Fruit fly (Drosophila melanogaster) whole organism, embryonic: ENCODE data around the gene CG10383.

Experiments
- Bgb ChIP-seq: fragments of 200-800 bp; sonication (Bioruptor generic); IDR thresholded peaks from 2 replicates; pipeline ENCODE4 v1.3.6; 2022; ENCODE audit warnings: missing biosample characterization, missing genetic modification characterization; ENCODE audit not compliant: partially characterized antibody
- CG10959 ChIP-seq: fragments of 200-800 bp; sonication (Bioruptor generic); IDR thresholded peaks from 2 replicates; pipeline ENCODE4 v1.3.6; 2022; ENCODE audit warnings: missing biosample characterization, missing genetic modification characterization
- CG12236 ChIP-seq: fragments of 200-800 bp; sonication (Bioruptor generic); optimal IDR thresholded peaks from 2 replicates; lab custom pipeline; 2016; ENCODE audit warnings: missing biosample characterization, missing genetic modification characterization
- CG14710 ChIP-seq: fragments of 200-800 bp; sonication (Bioruptor generic); optimal IDR thresholded peaks from 3 replicates; lab custom pipeline; 2019; ENCODE audit warnings: missing biosample characterization, mild to moderate bottlenecking, missing genetic modification characterization, moderate library complexity
- CG15696 ChIP-seq: fragments of 200-800 bp; sonication (Bioruptor generic); optimal IDR thresholded peaks from 2 replicates; lab custom pipeline; 2019; ENCODE audit warnings: missing biosample characterization, mild to moderate bottlenecking, missing genetic modification characterization, moderate library complexity
- CG16813 ChIP-seq: fragments of 200-800 bp; sonication (Bioruptor generic); IDR thresholded peaks from 3 replicates; pipeline ENCODE4 v1.3.6; 2022; ENCODE audit warnings: missing biosample characterization, missing genetic modification characterization; ENCODE audit not compliant: partially characterized antibody
- CG17328 ChIP-seq: fragments of 200-800 bp; sonication (Bioruptor generic); IDR thresholded peaks from 2 replicates; pipeline ENCODE4 v1.3.6; 2022; ENCODE audit warnings: missing biosample characterization, missing genetic modification characterization
- CG17912 ChIP-seq: fragments of 200-800 bp; sonication (Bioruptor generic); optimal IDR thresholded peaks from 2 replicates; lab custom pipeline; 2018; ENCODE audit warnings: missing biosample characterization, mild to moderate bottlenecking, missing genetic modification characterization
- CG18476 ChIP-seq: fragments of 200-800 bp; sonication (Bioruptor generic); optimal IDR thresholded peaks from 2 replicates; lab custom pipeline; 2016; ENCODE audit warnings: missing biosample characterization, mild to moderate bottlenecking, missing genetic modification characterization
- CG18599 ChIP-seq: fragments of 200-800 bp; sonication (Bioruptor generic); optimal IDR thresholded peaks from 3 replicates; lab custom pipeline; 2017; ENCODE audit warnings: missing biosample characterization, missing genetic modification characterization, mild to moderate bottlenecking, moderate library complexity, missing genetic modification reagents
- CG2116 ChIP-seq: fragments of 200-800 bp; sonication (Bioruptor generic); optimal IDR thresholded peaks from 3 replicates; lab custom pipeline; 2018; ENCODE audit warnings: missing biosample characterization, mild to moderate bottlenecking, missing genetic modification characterization
- CG2129 ChIP-seq: fragments of 200-800 bp; sonication (Bioruptor generic); IDR thresholded peaks from 2 replicates; pipeline ENCODE4 v1.3.6; 2022; ENCODE audit warnings: missing biosample characterization, missing genetic modification characterization; ENCODE audit not compliant: partially characterized antibody
- CG2875 ChIP-seq: fragments of 200-800 bp; sonication (Bioruptor generic); optimal IDR thresholded peaks from 2 replicates; lab custom pipeline; 2017; ENCODE audit warnings: missing biosample characterization, mild to moderate bottlenecking, missing genetic modification characterization, missing genetic modification reagents
- CG3995 ChIP-seq: fragments of 200-800 bp; sonication (Bioruptor generic); optimal IDR thresholded peaks from 3 replicates; lab custom pipeline; 2016; ENCODE audit warnings: missing biosample characterization, missing genetic modification characterization
- CG4707 ChIP-seq: fragments of 200-800 bp; sonication (Bioruptor generic); optimal IDR thresholded peaks from 2 replicates; lab custom pipeline; 2018; ENCODE audit warnings: missing biosample characterization, mild to moderate bottlenecking, missing genetic modification characterization, moderate library complexity
- CG6689 ChIP-seq: fragments of 200-800 bp; sonication (Bioruptor generic); IDR thresholded peaks from 2 replicates; pipeline ENCODE4 v1.3.6; 2022; ENCODE audit warnings: missing biosample characterization, missing genetic modification characterization
- CG6791 ChIP-seq: fragments of 200-800 bp; sonication (Bioruptor generic); IDR thresholded peaks from 3 replicates; pipeline ENCODE4 v1.3.6; 2022; ENCODE audit warnings: missing biosample characterization, missing genetic modification characterization; ENCODE audit not compliant: partially characterized antibody
- CG7271 ChIP-seq: fragments of 200-800 bp; sonication (Bioruptor generic); optimal IDR thresholded peaks from 2 replicates; lab custom pipeline; 2018; ENCODE audit warnings: missing biosample characterization, mild to moderate bottlenecking, missing genetic modification characterization, moderate library complexity
- CG7786 ChIP-seq: fragments of 200-800 bp; sonication (Bioruptor generic); optimal IDR thresholded peaks from 2 replicates; lab custom pipeline; 2016; ENCODE audit warnings: missing biosample characterization, missing genetic modification characterization
- CG8944 ChIP-seq: fragments of 200-800 bp; sonication (Bioruptor generic); optimal IDR thresholded peaks from 3 replicates; lab custom pipeline; 2016; ENCODE audit warnings: missing biosample characterization, missing genetic modification characterization
- CG9437 ChIP-seq: fragments of 200-800 bp; sonication (Bioruptor generic); optimal IDR thresholded peaks from 2 replicates; lab custom pipeline; 2018; ENCODE audit warnings: missing biosample characterization, mild to moderate bottlenecking, missing genetic modification characterization
- CG9932 ChIP-seq: fragments of 200-800 bp; sonication (Bioruptor generic); IDR thresholded peaks from 2 replicates; pipeline ENCODE4 v1.3.6; 2022; ENCODE audit warnings: missing biosample characterization, missing genetic modification characterization
- CHES-1-like ChIP-seq: fragments of 200-800 bp; sonication (Bioruptor generic); optimal IDR thresholded peaks from 2 replicates; lab custom pipeline; 2016; ENCODE audit warnings: missing biosample characterization, missing genetic modification characterization
- D19A ChIP-seq: fragments of 200-800 bp; optimal IDR thresholded peaks from 3 replicates; lab custom pipeline; 2019; ENCODE audit warnings: missing biosample characterization, mild to moderate bottlenecking, missing genetic modification characterization, moderate library complexity
- Dip2 ChIP-seq: fragments of 200-800 bp; sonication (Bioruptor generic); IDR thresholded peaks from 2 replicates; pipeline ENCODE4 v1.3.6; 2022; ENCODE audit warnings: missing biosample characterization, missing genetic modification characterization
- Dref ChIP-seq: fragments of 200-800 bp; sonication (Bioruptor generic); IDR thresholded peaks from 2 replicates; pipeline ENCODE4 v1.3.6; 2022; ENCODE audit warnings: missing biosample characterization, missing genetic modification characterization
- MTF-1 ChIP-seq: fragments of 200-800 bp; sonication (Bioruptor generic); optimal IDR thresholded peaks from 2 replicates; lab custom pipeline; 2018; ENCODE audit warnings: missing biosample characterization, mild to moderate bottlenecking, missing genetic modification characterization, borderline replicate concordance
- Sin3A ChIP-seq: fragments of >200 bp; optimal IDR thresholded peaks from 2 replicates; lab custom pipeline; 2018
- al ChIP-seq: fragments of 200-800 bp; sonication (Bioruptor generic); IDR thresholded peaks from 2 replicates; pipeline ENCODE4 v1.3.6; 2022; ENCODE audit warnings: missing biosample characterization, missing genetic modification characterization
- amos ChIP-seq: fragments of 200-800 bp; sonication (Bioruptor generic); IDR thresholded peaks from 2 replicates; pipeline ENCODE4 v1.3.6; 2022; ENCODE audit warnings: missing biosample characterization, missing genetic modification characterization; ENCODE audit not compliant: partially characterized antibody
- aop ChIP-seq: fragments of 200-800 bp; sonication (Bioruptor generic); IDR thresholded peaks from 2 replicates; pipeline ENCODE4 v1.3.6; 2022; ENCODE audit warnings: missing biosample characterization, missing genetic modification characterization
- ase ChIP-seq: fragments of 200-800 bp; sonication (Bioruptor generic); IDR thresholded peaks from 3 replicates; pipeline ENCODE4 v1.3.6; 2022; ENCODE audit warnings: missing biosample characterization, missing genetic modification characterization
- az2 ChIP-seq: fragments of 200-800 bp; sonication (Bioruptor generic); optimal IDR thresholded peaks from 3 replicates; lab custom pipeline; 2016; ENCODE audit warnings: missing biosample characterization, missing genetic modification characterization
- cg ChIP-seq: fragments of 200-800 bp; sonication (Bioruptor generic); optimal IDR thresholded peaks from 3 replicates; lab custom pipeline; 2019; ENCODE audit warnings: missing biosample characterization, mild to moderate bottlenecking, missing genetic modification characterization, moderate library complexity
- chinmo ChIP-seq: fragments of 200-800 bp; sonication (Bioruptor generic); IDR thresholded peaks from 4 replicates; pipeline ENCODE4 v1.3.6; 2022; ENCODE audit warnings: missing biosample characterization, missing genetic modification characterization; ENCODE audit not compliant: partially characterized antibody
- corto ChIP-seq: fragments of 200-800 bp; sonication (Bioruptor generic); optimal IDR thresholded peaks from 2 replicates; lab custom pipeline; 2016; ENCODE audit warnings: missing biosample characterization, mild to moderate bottlenecking, missing genetic modification characterization, moderate library complexity
- da ChIP-seq: fragments of 200-800 bp; sonication (Bioruptor generic); optimal IDR thresholded peaks from 2 replicates; lab custom pipeline; 2016; ENCODE audit warnings: missing biosample characterization, missing genetic modification characterization
- fd96Cb ChIP-seq: fragments of 200-800 bp; sonication (Bioruptor generic); optimal IDR thresholded peaks from 2 replicates; lab custom pipeline; 2018; ENCODE audit warnings: missing biosample characterization, mild to moderate bottlenecking, missing genetic modification characterization, moderate library complexity
- fu2 ChIP-seq: fragments of 200-800 bp; sonication (Bioruptor generic); optimal IDR thresholded peaks from 2 replicates; lab custom pipeline; 2016; ENCODE audit warnings: missing biosample characterization, missing genetic modification characterization
- gfzf ChIP-seq: fragments of 200-800 bp; sonication (Bioruptor generic); optimal IDR thresholded peaks from 2 replicates; lab custom pipeline; 2016; ENCODE audit warnings: missing biosample characterization, mild to moderate bottlenecking, missing genetic modification characterization, moderate library complexity
- lab ChIP-seq: fragments of 200-800 bp; sonication (Bioruptor generic); optimal IDR thresholded peaks from 3 replicates; lab custom pipeline; 2017; ENCODE audit warnings: missing biosample characterization, missing genetic modification characterization, mild to moderate bottlenecking, moderate library complexity, missing genetic modification reagents
- lbe ChIP-seq: fragments of 200-800 bp; sonication (Bioruptor generic); optimal IDR thresholded peaks from 2 replicates; lab custom pipeline; 2016; ENCODE audit warnings: missing biosample characterization, mild to moderate bottlenecking, missing genetic modification characterization
- lilli ChIP-seq: fragments of 200-800 bp; sonication (Bioruptor generic); optimal IDR thresholded peaks from 3 replicates; lab custom pipeline; 2016; ENCODE audit warnings: missing biosample characterization, missing genetic modification characterization
- maf-S ChIP-seq: fragments of 200-800 bp; sonication (Bioruptor generic); optimal IDR thresholded peaks from 2 replicates; lab custom pipeline; 2016; ENCODE audit warnings: missing biosample characterization, missing genetic modification characterization
- nom ChIP-seq: fragments of 200-800 bp; sonication (Bioruptor generic); optimal IDR thresholded peaks from 2 replicates; lab custom pipeline; 2017; ENCODE audit warnings: missing biosample characterization, missing genetic modification characterization, mild to moderate bottlenecking, moderate library complexity, missing genetic modification reagents
- pb ChIP-seq: fragments of 200-800 bp; sonication (Bioruptor generic); optimal IDR thresholded peaks from 3 replicates; lab custom pipeline; 2016; ENCODE audit warnings: missing biosample characterization, missing genetic modification characterization
- pfk ChIP-seq: fragments of 200-800 bp; sonication (Bioruptor generic); optimal IDR thresholded peaks from 2 replicates; lab custom pipeline; 2018; ENCODE audit warnings: missing biosample characterization, mild to moderate bottlenecking, missing genetic modification characterization, moderate library complexity
- shn ChIP-seq: fragments of 200-800 bp; sonication (Bioruptor generic); optimal IDR thresholded peaks from 3 replicates; lab custom pipeline; 2016; ENCODE audit warnings: missing biosample characterization, missing genetic modification characterization

Gene CG10383

dm6 chr2L:18708239-18708891 is 13.0 kb upstream of the CG10383 start, which contains the start of the genes Faf2 and Grip71 (continued):
- TF ChIP-seq CG3995 (GFP tag; lab: Kevin White, UChicago) = peak; percentile 62
- no peak for TF ChIP-seq pfk (GFP tag; lab: Kevin White, UChicago)
- no peak for TF ChIP-seq CG12236 (GFP tag; lab: Kevin White, UChicago)
- peak; percentile 51; the same call in 2 of the 3 replicates for TF ChIP-seq CG16813 (GFP tag; lab: Robert Waterston, UW)
- TF ChIP-seq pb = peak; percentile 31
- peak; percentile 88 for TF ChIP-seq CG18599 (GFP tag; lab: Kevin White, UChicago)
- TF ChIP-seq CG8944 (GFP tag; lab: Kevin White, UChicago) = peak; percentile 87
- TF ChIP-seq chinmo (GFP tag; lab: Robert Waterston, UW) = peak; percentile 86; the same call in 3 of the 4 replicates
- TF ChIP-seq CG10959 (GFP tag; lab: Robert Waterston, UW) = peak; percentile 92
- TF ChIP-seq gfzf (GFP tag; lab: Kevin White, UChicago) = peak; percentile 86
- peak; percentile 95 for TF ChIP-seq CG6689 (GFP tag; lab: Robert Waterston, UW)
- peak; percentile 95 for TF ChIP-seq ase
- TF ChIP-seq CG17328 = peak; percentile 91
- peak; percentile 82 for TF ChIP-seq CHES-1-like
- peak; percentile 62 for TF ChIP-seq CG17912
- TF ChIP-seq CG2875 (GFP tag; lab: Kevin White, UChicago) = peak; percentile 74
- peak; percentile 94 for TF ChIP-seq Sin3A (lab: Kevin White, UChicago)
- TF ChIP-seq CG2116 (GFP tag; lab: Kevin White, UChicago) = peak; percentile 77
- TF ChIP-seq lbe (GFP tag; lab: Kevin White, UChicago) = peak; percentile 62
- peak; percentile 53 for TF ChIP-seq MTF-1 (GFP tag; lab: Kevin White, UChicago)
- peak; percentile 0 for TF ChIP-seq CG4707
- TF ChIP-seq CG9437 (GFP tag; lab: Kevin White, UChicago) = peak; percentile 16
- TF ChIP-seq CG14710 (tag; lab: Kevin White, UChicago) = peak; percentile 96
- peak; percentile 85 for TF ChIP-seq lab (GFP tag; lab: Kevin White, UChicago)
- TF ChIP-seq az2 (GFP tag; lab: Kevin White, UChicago) = peak; percentile 91
- TF ChIP-seq da (GFP tag; lab: Kevin White, UChicago) = peak; percentile 59
- peak; percentile 23; the same call in 1 of the 2 replicates for TF ChIP-seq Bgb (GFP tag; lab: Robert Waterston, UW)
- TF ChIP-seq shn (GFP tag; lab: Kevin White, UChicago) = peak; percentile 78
- no peak for TF ChIP-seq CG2129
- TF ChIP-seq CG6791 = no peak
- TF ChIP-seq CG15696 = peak; percentile 89
- TF ChIP-seq maf-S (GFP tag; lab: Kevin White, UChicago) = peak; percentile 81
- peak; percentile 78 for TF ChIP-seq CG7786 (GFP tag; lab: Kevin White, UChicago)
- peak; percentile 96 for TF ChIP-seq CG9932
- TF ChIP-seq fu2 = peak; percentile 69
- peak; percentile 94 for TF ChIP-seq fd96Cb (tag; lab: Kevin White, UChicago)
- TF ChIP-seq cg (GFP tag; lab: Kevin White, UChicago) = peak; percentile 89
- TF ChIP-seq Dref (GFP tag; lab: Robert Waterston, UW) = peak; percentile 49
- peak; percentile 71 for TF ChIP-seq CG7271 (tag; lab: Kevin White, UChicago)
- peak; percentile 90 for TF ChIP-seq CG18476 (GFP tag; lab: Kevin White, UChicago)
- TF ChIP-seq D19A (tag; lab: Kevin White, UChicago) = peak; percentile 74
- peak; percentile 87 for TF ChIP-seq nom (GFP tag; lab: Kevin White, UChicago)
- peak; percentile 51; the same call in 1 of the 2 replicates for TF ChIP-seq Dip2 (GFP tag; lab: Robert Waterston, UW)
- peak; percentile 95 for TF ChIP-seq al (GFP tag; lab: Robert Waterston, UW)
- peak; percentile 96 for TF ChIP-seq lilli (GFP tag; lab: Kevin White, UChicago)
- peak; percentile 65 for TF ChIP-seq corto (GFP tag; lab: Kevin White, UChicago)
- TF ChIP-seq amos = peak; percentile 47; the same call in 1 of the 2 replicates
- peak; percentile 79 for TF ChIP-seq aop (GFP tag; lab: Robert Waterston, UW)
